Fruit fly (Drosophila melanogaster) whole organism, embryonic: ENCODE measurements around the gene CG32295.

ENCODE experiments used
- Ada2b ChIP-seq: fragments of 200-800 bp; sonication (Bioruptor generic); IDR thresholded peaks from 2 replicates; pipeline ENCODE4 v1.3.6; 2022; ENCODE audit warnings: missing biosample characterization, missing genetic modification characterization
- Antp ChIP-seq: fragments of 200-800 bp; sonication (Bioruptor generic); optimal IDR thresholded peaks from 3 replicates; lab custom pipeline; 2016; ENCODE audit warnings: missing biosample characterization, missing genetic modification characterization
- Blimp-1 ChIP-seq: fragments of 200-800 bp; sonication (Bioruptor generic); optimal IDR thresholded peaks from 3 replicates; lab custom pipeline; 2018; ENCODE audit warnings: missing biosample characterization, missing genetic modification characterization, mild to moderate bottlenecking, moderate library complexity, missing genetic modification reagents
- CG10431 ChIP-seq: fragments of 200-800 bp; sonication (Bioruptor generic); optimal IDR thresholded peaks from 3 replicates; lab custom pipeline; 2018; ENCODE audit warnings: missing biosample characterization, mild to moderate bottlenecking, missing genetic modification characterization
- CG11456 ChIP-seq: fragments of 200-800 bp; sonication (Bioruptor generic); IDR thresholded peaks from 3 replicates; pipeline ENCODE4 v1.3.6; 2022; ENCODE audit warnings: missing biosample characterization, missing genetic modification characterization
- CG1529 ChIP-seq: fragments of 200-800 bp; sonication (Bioruptor generic); optimal IDR thresholded peaks from 3 replicates; lab custom pipeline; 2018; ENCODE audit warnings: missing biosample characterization, missing genetic modification characterization
- CG15514 ChIP-seq: fragments of 200-800 bp; sonication (Bioruptor generic); optimal IDR thresholded peaks from 3 replicates; lab custom pipeline; 2017; ENCODE audit warnings: missing biosample characterization, missing genetic modification characterization, mild to moderate bottlenecking, moderate library complexity, missing genetic modification reagents
- CG15601 ChIP-seq: fragments of 200-800 bp; sonication (Bioruptor generic); optimal IDR thresholded peaks from 3 replicates; lab custom pipeline; 2019; ENCODE audit warnings: missing biosample characterization, mild to moderate bottlenecking, missing genetic modification characterization, moderate library complexity
- CG1603 ChIP-seq: fragments of 200-800 bp; sonication (Bioruptor generic); optimal IDR thresholded peaks from 2 replicates; lab custom pipeline; 2019; ENCODE audit warnings: missing biosample characterization, mild to moderate bottlenecking, missing genetic modification characterization, moderate library complexity
- CG16779 ChIP-seq: fragments of 200-800 bp; sonication (Bioruptor generic); IDR thresholded peaks from 2 replicates; pipeline ENCODE4 v1.3.6; 2022; ENCODE audit warnings: missing biosample characterization, missing genetic modification characterization
- CG17186 ChIP-seq: fragments of 200-800 bp; sonication (Bioruptor generic); optimal IDR thresholded peaks from 3 replicates; lab custom pipeline; 2017; ENCODE audit warnings: missing biosample characterization, missing genetic modification reagents, missing genetic modification characterization
- CG17568 ChIP-seq: fragments of 200-800 bp; sonication (Bioruptor generic); optimal IDR thresholded peaks from 2 replicates; lab custom pipeline; 2018; ENCODE audit warnings: missing biosample characterization, mild to moderate bottlenecking, missing genetic modification characterization, moderate library complexity
- CG18476 ChIP-seq: fragments of 200-800 bp; sonication (Bioruptor generic); optimal IDR thresholded peaks from 2 replicates; lab custom pipeline; 2016; ENCODE audit warnings: missing biosample characterization, mild to moderate bottlenecking, missing genetic modification characterization
- CG18764 ChIP-seq: fragments of 200-800 bp; sonication (Bioruptor generic); optimal IDR thresholded peaks from 3 replicates; lab custom pipeline; 2016; ENCODE audit warnings: missing biosample characterization, missing genetic modification characterization
- CG4360 ChIP-seq: fragments of 200-800 bp; sonication (Bioruptor generic); IDR thresholded peaks from 2 replicates; pipeline ENCODE4 v1.3.6; 2022; ENCODE audit warnings: missing biosample characterization, missing genetic modification characterization
- CG4730 ChIP-seq: fragments of 200-800 bp; sonication (Bioruptor generic); IDR thresholded peaks from 2 replicates; pipeline ENCODE4 v1.3.6; 2022; ENCODE audit warnings: missing biosample characterization, missing genetic modification characterization
- CG6765 ChIP-seq: fragments of 200-800 bp; sonication (Bioruptor generic); optimal IDR thresholded peaks from 3 replicates; lab custom pipeline; 2017; ENCODE audit warnings: missing biosample characterization, mild to moderate bottlenecking, missing genetic modification characterization
- CG7271 ChIP-seq: fragments of 200-800 bp; sonication (Bioruptor generic); optimal IDR thresholded peaks from 2 replicates; lab custom pipeline; 2018; ENCODE audit warnings: missing biosample characterization, mild to moderate bottlenecking, missing genetic modification characterization, moderate library complexity
- CrebB ChIP-seq: fragments of 200-800 bp; sonication (Bioruptor generic); optimal IDR thresholded peaks from 3 replicates; lab custom pipeline; 2018; ENCODE audit warnings: missing biosample characterization, mild to moderate bottlenecking, missing genetic modification characterization
- D19B ChIP-seq: fragments of 200-800 bp; sonication (Bioruptor generic); optimal IDR thresholded peaks from 2 replicates; lab custom pipeline; 2017; ENCODE audit warnings: missing biosample characterization, mild to moderate bottlenecking, missing genetic modification characterization
- Dek ChIP-seq: fragments of 200-800 bp; sonication (Bioruptor generic); optimal IDR thresholded peaks from 3 replicates; lab custom pipeline; 2019; ENCODE audit warnings: missing biosample characterization, mild to moderate bottlenecking, missing genetic modification characterization, moderate library complexity
- GATAe ChIP-seq: fragments of 200-800 bp; sonication (Bioruptor generic); conservative IDR thresholded peaks from 2 replicates; pipeline ENCODE4 v1.3.6; 2022; ENCODE audit warnings: missing biosample characterization, missing genetic modification characterization
- HHEX ChIP-seq: fragments of 200-800 bp; sonication (Bioruptor generic); optimal IDR thresholded peaks from 3 replicates; lab custom pipeline; 2017; ENCODE audit warnings: missing biosample characterization, mild to moderate bottlenecking, missing genetic modification characterization, missing genetic modification reagents
- HLH3B ChIP-seq: fragments of 200-800 bp; sonication (Bioruptor generic); IDR thresholded peaks from 2 replicates; pipeline ENCODE4 v1.3.6; 2022; ENCODE audit warnings: missing biosample characterization, missing genetic modification characterization
- HLH4C ChIP-seq: fragments of 200-800 bp; sonication (Bioruptor generic); IDR thresholded peaks from 3 replicates; pipeline ENCODE4 v1.3.6; 2022; ENCODE audit warnings: missing biosample characterization, missing genetic modification characterization; ENCODE audit not compliant: partially characterized antibody
- Max ChIP-seq: fragments of 200-800 bp; sonication (Bioruptor generic); optimal IDR thresholded peaks from 2 replicates; lab custom pipeline; 2016; ENCODE audit warnings: missing biosample characterization, mild to moderate bottlenecking, missing genetic modification characterization
- Oli ChIP-seq: fragments of 200-800 bp; sonication (Bioruptor generic); optimal IDR thresholded peaks from 2 replicates; lab custom pipeline; 2018; ENCODE audit warnings: missing biosample characterization, mild to moderate bottlenecking, missing genetic modification characterization, moderate library complexity
- Taf1 ChIP-seq: fragments of 200-800 bp; sonication (Bioruptor generic); IDR thresholded peaks from 2 replicates; pipeline ENCODE4 v1.3.6; 2022; ENCODE audit warnings: missing biosample characterization, missing genetic modification characterization
- YL-1 ChIP-seq: fragments of 200-800 bp; sonication (Bioruptor generic); optimal IDR thresholded peaks from 3 replicates; lab custom pipeline; 2017; ENCODE audit warnings: missing biosample characterization, mild to moderate bottlenecking, missing genetic modification characterization
- al ChIP-seq: fragments of 200-800 bp; sonication (Bioruptor generic); IDR thresholded peaks from 2 replicates; pipeline ENCODE4 v1.3.6; 2022; ENCODE audit warnings: missing biosample characterization, missing genetic modification characterization
- dimm ChIP-seq: fragments of 200-800 bp; sonication (Bioruptor generic); IDR thresholded peaks from 2 replicates; pipeline ENCODE4 v1.3.6; 2022; ENCODE audit warnings: missing biosample characterization, missing genetic modification characterization
- fu2 ChIP-seq: fragments of 200-800 bp; sonication (Bioruptor generic); optimal IDR thresholded peaks from 2 replicates; lab custom pipeline; 2016; ENCODE audit warnings: missing biosample characterization, missing genetic modification characterization
- gcm ChIP-seq: fragments of 200-800 bp; sonication (Bioruptor generic); optimal IDR thresholded peaks from 2 replicates; lab custom pipeline; 2019; ENCODE audit warnings: missing biosample characterization, mild to moderate bottlenecking, missing genetic modification characterization, moderate library complexity
- gem ChIP-seq: fragments of 200-800 bp; sonication (Bioruptor generic); optimal IDR thresholded peaks from 2 replicates; lab custom pipeline; 2019; ENCODE audit warnings: missing biosample characterization, mild to moderate bottlenecking, missing genetic modification characterization, moderate library complexity
- gt ChIP-seq: fragments of 200-800 bp; sonication (Bioruptor generic); IDR thresholded peaks from 2 replicates; pipeline ENCODE4 v1.3.6; 2022; ENCODE audit warnings: missing biosample characterization, missing genetic modification characterization
- h ChIP-seq: fragments of >200 bp; optimal IDR thresholded peaks from 2 replicates; lab custom pipeline; 2017
- ham ChIP-seq: fragments of 200-800 bp; sonication (Bioruptor generic); IDR thresholded peaks from 2 replicates; pipeline ENCODE4 v1.3.6; 2022; ENCODE audit warnings: missing biosample characterization, missing genetic modification characterization
- jigr1 ChIP-seq: fragments of 200-800 bp; sonication (Bioruptor generic); IDR thresholded peaks from 3 replicates; pipeline ENCODE4 v1.3.6; 2022; ENCODE audit warnings: missing biosample characterization, missing genetic modification characterization
- lmd ChIP-seq: fragments of 200-800 bp; sonication (Bioruptor generic); IDR thresholded peaks from 2 replicates; pipeline ENCODE4 v1.3.6; 2022; ENCODE audit warnings: missing biosample characterization, missing genetic modification characterization
- pan ChIP-seq, 4 experiments: fragments of >200 bp in 3 of 4; fragments of 200-800 bp in 1 of 4; sonication (Bioruptor generic) in 1 of 4; optimal IDR thresholded peaks in 3 of 4; IDR thresholded peaks in 1 of 4; 2 replicates each; pipeline versions ENCODE4 v1.3.6 to Lab custom; 2017 to 2022; ENCODE audit warnings: missing biosample characterization in 2 of 4, missing genetic modification characterization in 2 of 4, mixed read lengths in 1 of 4
- pum ChIP-seq: fragments of 200-800 bp; sonication (Bioruptor generic); optimal IDR thresholded peaks from 2 replicates; lab custom pipeline; 2016; ENCODE audit warnings: missing biosample characterization, missing genetic modification characterization
- sc ChIP-seq, 3 experiments: fragments of >200 bp in 2 of 3; fragments of 200-800 bp in 1 of 3; sonication (Bioruptor generic) in 1 of 3; optimal IDR thresholded peaks; 2 replicates in 2 of 3; 3 replicates in 1 of 3; lab custom pipeline; 2017; ENCODE audit warnings: mild to moderate bottlenecking in 1 of 3, missing biosample characterization in 1 of 3, missing genetic modification characterization in 1 of 3, missing genetic modification reagents in 1 of 3
- tap ChIP-seq: fragments of 200-800 bp; optimal IDR thresholded peaks from 3 replicates; lab custom pipeline; 2019; ENCODE audit warnings: missing biosample characterization, mild to moderate bottlenecking, missing genetic modification characterization, moderate library complexity
- tll ChIP-seq, 2 experiments: fragments of 200-800 bp in 1 of 2; fragments of >200 bp in 1 of 2; sonication (Bioruptor generic) in 1 of 2; optimal IDR thresholded peaks; 2 replicates each; lab custom pipeline; 2017 to 2019; ENCODE audit warnings: missing biosample characterization in 2 of 2, missing genetic modification characterization in 2 of 2, mild to moderate bottlenecking in 1 of 2, moderate library complexity in 1 of 2
- twi ChIP-seq: fragments of 200-800 bp; optimal IDR thresholded peaks from 2 replicates; lab custom pipeline; 2019; ENCODE audit warnings: missing biosample characterization, mild to moderate bottlenecking, missing genetic modification characterization, moderate library complexity
- usp ChIP-seq: fragments of >200 bp; optimal IDR thresholded peaks from 2 replicates; lab custom pipeline; 2017; ENCODE audit warnings: missing biosample characterization, missing genetic modification characterization
- yki ChIP-seq: fragments of >200 bp; optimal IDR thresholded peaks from 3 replicates; lab custom pipeline; 2018
- zen2 ChIP-seq: fragments of 200-800 bp; sonication (Bioruptor generic); IDR thresholded peaks from 3 replicates; pipeline ENCODE4 v1.3.6; 2022; ENCODE audit warnings: missing biosample characterization, missing genetic modification characterization; ENCODE audit not compliant: partially characterized antibody

The CG32295 gene

DNA sequence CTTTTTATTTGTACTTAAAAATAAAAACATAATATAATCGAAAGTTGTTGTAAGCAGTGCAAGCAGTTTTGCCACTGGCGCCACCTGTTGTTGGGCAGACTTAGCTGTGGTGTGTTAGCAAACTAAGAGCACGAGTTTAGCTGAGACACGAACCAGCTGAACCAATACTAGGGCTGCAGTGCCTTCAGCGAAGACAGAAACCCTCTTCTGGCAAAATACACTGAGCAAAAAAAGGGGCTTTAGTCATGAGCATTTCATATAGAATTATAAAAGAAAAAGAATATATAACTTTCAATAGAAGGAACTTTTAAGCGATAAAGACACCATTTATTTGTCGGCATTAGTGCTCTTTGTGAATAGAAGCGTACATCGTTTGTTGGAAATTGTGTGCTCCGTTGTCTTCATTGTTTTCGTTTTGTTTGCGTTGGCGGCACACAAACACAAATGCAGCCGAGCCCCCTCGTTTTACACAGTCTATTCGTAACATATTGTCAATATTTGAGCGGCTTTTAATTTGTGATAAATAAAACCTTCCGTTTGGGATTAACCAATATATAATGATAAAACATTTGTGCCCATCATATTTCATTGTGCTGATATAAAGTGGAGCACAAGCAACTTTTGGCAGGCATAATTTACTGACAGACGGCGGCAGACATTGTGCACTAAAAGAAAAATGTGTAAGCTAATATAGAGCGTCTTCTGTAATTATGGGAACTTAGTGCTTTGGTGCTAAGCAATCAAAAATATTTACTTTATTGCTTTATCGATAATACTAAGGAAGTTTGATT lies 4.8 kb upstream of the CG32295 start (continued):
- TF ChIP-seq YL-1: peak; percentile 68
- peak; percentile 21 for TF ChIP-seq fu2
- no peak for TF ChIP-seq ham (GFP tag; lab: Robert Waterston, UW)
- no peak for TF ChIP-seq zen2
- TF ChIP-seq pan (optimal IDR thresholded peaks at IDR 0.05; lab: Kevin White, UChicago): no peak
- peak in 1 of 2 experiments; percentile 87 for TF ChIP-seq pan (GFP tag; optimal IDR thresholded peaks at IDR 0.05 in 1 of 2, IDR thresholded peaks at IDR 0.05 in 1 of 2)
- TF ChIP-seq al (GFP tag; lab: Robert Waterston, UW): peak; percentile 64
- TF ChIP-seq CG17186 (GFP tag; lab: Kevin White, UChicago): no peak
- TF ChIP-seq CG16779 (GFP tag; lab: Robert Waterston, UW): no peak
- TF ChIP-seq HLH3B: peak; percentile 79
- no peak; the same call in 1 of the 2 replicates for TF ChIP-seq dimm
- peak; percentile 58 for TF ChIP-seq CG1603 (tag; lab: Kevin White, UChicago)
- TF ChIP-seq pum: peak; percentile 14
- no peak for TF ChIP-seq yki
- TF ChIP-seq h: no peak
- TF ChIP-seq Ada2b: peak; percentile 80
- TF ChIP-seq CG18476 (GFP tag; lab: Kevin White, UChicago): peak; percentile 69
- TF ChIP-seq Taf1 (GFP tag; lab: Robert Waterston, UW): peak; percentile 56
- peak; percentile 86 for TF ChIP-seq CG15601 (tag; lab: Kevin White, UChicago)
- peak; percentile 65 for TF ChIP-seq tap (tag; lab: Kevin White, UChicago)
- peak; percentile 67 for TF ChIP-seq CG4730
- TF ChIP-seq tll (GFP tag; optimal IDR thresholded peaks at IDR 0.05; lab: Kevin White, UChicago): no peak
- no peak for TF ChIP-seq sc (optimal IDR thresholded peaks at IDR 0.05; lab: Kevin White, UChicago)
- TF ChIP-seq sc (GFP tag; optimal IDR thresholded peaks at IDR 0.05; lab: Kevin White, UChicago): peak; percentile 41
- TF ChIP-seq usp: no peak
- TF ChIP-seq CG15514 (GFP tag; lab: Kevin White, UChicago): peak; percentile 78
- TF ChIP-seq CG17568 (GFP tag; lab: Kevin White, UChicago): peak; percentile 89
- TF ChIP-seq CG6765 (GFP tag; lab: Kevin White, UChicago): peak; percentile 42
- peak; percentile 53 for TF ChIP-seq Oli (tag; lab: Kevin White, UChicago)
- peak; percentile 60 for TF ChIP-seq D19B
- TF ChIP-seq Antp (GFP tag; lab: Kevin White, UChicago): peak; percentile 45
- TF ChIP-seq CG10431 (GFP tag; lab: Kevin White, UChicago): peak; percentile 80
- peak; percentile 69; the same call in 2 of the 3 replicates for TF ChIP-seq jigr1 (GFP tag; lab: Robert Waterston, UW)
- peak; percentile 77 for TF ChIP-seq CG1529
- TF ChIP-seq HHEX (GFP tag; lab: Kevin White, UChicago): peak; percentile 48
- peak; percentile 72 for TF ChIP-seq Dek (tag; lab: Kevin White, UChicago)
- peak; percentile 89 for TF ChIP-seq CG11456 (GFP tag; lab: Robert Waterston, UW)
- peak; percentile 80 for TF ChIP-seq gcm (GFP tag; lab: Kevin White, UChicago)
- TF ChIP-seq gt (GFP tag; lab: Robert Waterston, UW): 0 out of 2 replicates have a peak, but pooled peaks have one; percentile 11
- TF ChIP-seq CG18764: peak; percentile 60
- TF ChIP-seq HLH4C (GFP tag; lab: Robert Waterston, UW): no peak
- TF ChIP-seq Blimp-1 (GFP tag; lab: Kevin White, UChicago): peak; percentile 81
- peak; percentile 58 for TF ChIP-seq gem
- peak; percentile 80 for TF ChIP-seq lmd (GFP tag; lab: Robert Waterston, UW)
- no peak; the same call in 1 of the 2 replicates for TF ChIP-seq CG4360 (GFP tag; lab: Robert Waterston, UW)
- peak; percentile 64 for TF ChIP-seq Max (GFP tag; lab: Kevin White, UChicago)
- no peak for TF ChIP-seq twi (tag; lab: Kevin White, UChicago)
- peak; percentile 79 for TF ChIP-seq CrebB
- no peak for TF ChIP-seq GATAe (GFP tag; lab: Robert Waterston, UW)
- TF ChIP-seq CG7271: peak; percentile 34
